Fruit fly (Drosophila melanogaster) whole organism, prepupa: ENCODE measurements around the gene CG31546.

Source experiments
- Blimp-1 ChIP-seq: fragments of 200-800 bp; sonication (Bioruptor generic); optimal IDR thresholded peaks from 3 replicates; lab custom pipeline; 2017; ENCODE audit warnings: missing biosample characterization, missing genetic modification characterization, mild to moderate bottlenecking, moderate library complexity, missing genetic modification reagents
- CG11294 ChIP-seq: fragments of 200-800 bp; sonication (Bioruptor generic); IDR thresholded peaks from 2 replicates; pipeline ENCODE4 v1.3.6; 2022; ENCODE audit warnings: missing biosample characterization, missing genetic modification characterization
- CG11762 ChIP-seq: fragments of 200-800 bp; sonication (Bioruptor generic); optimal IDR thresholded peaks from 3 replicates; lab custom pipeline; 2016; ENCODE audit warnings: missing biosample characterization, missing genetic modification characterization; ENCODE audit not compliant: insufficient read depth
- CG15336 ChIP-seq: fragments of 200-800 bp; sonication (Bioruptor generic); IDR thresholded peaks from 2 replicates; pipeline ENCODE4 v1.3.6; 2022; ENCODE audit warnings: missing biosample characterization, missing genetic modification characterization
- CG1621 ChIP-seq: fragments of 200-800 bp; sonication (Bioruptor generic); optimal IDR thresholded peaks from 3 replicates; lab custom pipeline; 2018; ENCODE audit warnings: missing biosample characterization, mild to moderate bottlenecking, missing genetic modification characterization
- CG16779 ChIP-seq: fragments of 200-800 bp; sonication (Bioruptor generic); optimal IDR thresholded peaks from 3 replicates; lab custom pipeline; 2017; ENCODE audit warnings: missing biosample characterization, mild to moderate bottlenecking, missing genetic modification characterization
- CG3032 ChIP-seq: fragments of 200-800 bp; optimal IDR thresholded peaks from 2 replicates; lab custom pipeline; 2019; ENCODE audit warnings: missing biosample characterization, mild to moderate bottlenecking, missing genetic modification characterization, moderate library complexity
- CG31627 ChIP-seq: fragments of 200-800 bp; sonication (Bioruptor generic); optimal IDR thresholded peaks from 3 replicates; lab custom pipeline; 2016; ENCODE audit warnings: missing biosample characterization, missing genetic modification characterization
- CG32006 ChIP-seq: fragments of 200-800 bp; sonication (Bioruptor generic); optimal IDR thresholded peaks from 3 replicates; lab custom pipeline; 2017; ENCODE audit warnings: missing biosample characterization, mild to moderate bottlenecking, missing genetic modification characterization
- CG3919 ChIP-seq: fragments of 200-800 bp; sonication (Bioruptor generic); optimal IDR thresholded peaks from 3 replicates; lab custom pipeline; 2016; ENCODE audit warnings: missing biosample characterization, missing genetic modification characterization
- CG4318 ChIP-seq: fragments of 200-800 bp; sonication (Bioruptor generic); optimal IDR thresholded peaks from 3 replicates; lab custom pipeline; 2017; ENCODE audit warnings: missing biosample characterization, mild to moderate bottlenecking, missing genetic modification characterization
- CG6163 ChIP-seq: fragments of 200-800 bp; sonication (Bioruptor generic); IDR thresholded peaks from 3 replicates; pipeline ENCODE4 v1.3.6; 2022; ENCODE audit warnings: missing biosample characterization, missing genetic modification characterization
- CG6792 ChIP-seq: fragments of 200-800 bp; sonication (Bioruptor generic); optimal IDR thresholded peaks from 3 replicates; lab custom pipeline; 2016; ENCODE audit warnings: missing biosample characterization, missing genetic modification characterization
- CG6808 ChIP-seq: fragments of 200-800 bp; sonication (Bioruptor generic); optimal IDR thresholded peaks from 3 replicates; lab custom pipeline; 2017; ENCODE audit warnings: missing biosample characterization, missing genetic modification characterization, mild to moderate bottlenecking, moderate library complexity, missing genetic modification reagents
- CG6854 ChIP-seq: fragments of 200-800 bp; sonication (Bioruptor generic); optimal IDR thresholded peaks from 2 replicates; lab custom pipeline; 2017; ENCODE audit warnings: missing biosample characterization, mild to moderate bottlenecking, missing genetic modification characterization
- CG8319 ChIP-seq: fragments of 200-800 bp; sonication (Bioruptor generic); optimal IDR thresholded peaks from 3 replicates; lab custom pipeline; 2016; ENCODE audit warnings: missing biosample characterization, missing genetic modification characterization
- CG8632 ChIP-seq: fragments of 200-800 bp; sonication (Bioruptor generic); optimal IDR thresholded peaks from 3 replicates; lab custom pipeline; 2016; ENCODE audit warnings: missing biosample characterization, missing genetic modification characterization
- CG9139 ChIP-seq: fragments of 200-800 bp; sonication (Bioruptor generic); optimal IDR thresholded peaks from 3 replicates; lab custom pipeline; 2017; ENCODE audit warnings: missing biosample characterization, mild to moderate bottlenecking, missing genetic modification characterization
- Eip75B ChIP-seq: fragments of 200-800 bp; sonication (Bioruptor generic); optimal IDR thresholded peaks from 3 replicates; lab custom pipeline; 2016; ENCODE audit warnings: missing biosample characterization, missing genetic modification characterization
- Eip78C ChIP-seq: fragments of 200-800 bp; sonication (Bioruptor generic); peaks from one replicate; lab custom pipeline; 2016; ENCODE audit warnings: missing biosample characterization, missing genetic modification characterization
- Ets96B ChIP-seq: fragments of 200-800 bp; optimal IDR thresholded peaks from 2 replicates; lab custom pipeline; 2019; ENCODE audit warnings: missing biosample characterization, mild to moderate bottlenecking, missing genetic modification characterization, moderate library complexity
- Hr38 ChIP-seq: sonication (Bioruptor generic); optimal IDR thresholded peaks from 2 replicates; lab custom pipeline; 2016; ENCODE audit warnings: missing biosample characterization, missing genetic modification characterization
- Hr39 ChIP-seq: fragments of 200-800 bp; sonication (Bioruptor generic); optimal IDR thresholded peaks from 2 replicates; lab custom pipeline; 2016; ENCODE audit warnings: missing biosample characterization, missing genetic modification characterization
- Hr4 ChIP-seq: fragments of 200-800 bp; sonication (Bioruptor generic); optimal IDR thresholded peaks from 3 replicates; lab custom pipeline; 2016; ENCODE audit warnings: missing biosample characterization, missing genetic modification characterization
- Lpt ChIP-seq: fragments of 200-800 bp; sonication (Bioruptor generic); optimal IDR thresholded peaks from 3 replicates; lab custom pipeline; 2016; ENCODE audit warnings: missing biosample characterization, missing genetic modification characterization
- Met ChIP-seq: fragments of 200-800 bp; sonication (Bioruptor generic); optimal IDR thresholded peaks from 3 replicates; lab custom pipeline; 2016; ENCODE audit warnings: missing biosample characterization, missing genetic modification characterization
- OdsH ChIP-seq: fragments of 200-800 bp; sonication (Bioruptor generic); optimal IDR thresholded peaks from 3 replicates; lab custom pipeline; 2016; ENCODE audit warnings: missing biosample characterization, missing genetic modification characterization
- achi ChIP-seq: fragments of 200-800 bp; sonication (Bioruptor generic); optimal IDR thresholded peaks from 3 replicates; lab custom pipeline; 2016; ENCODE audit warnings: missing biosample characterization, missing genetic modification characterization
- cyc ChIP-seq: fragments of 200-800 bp; sonication (Bioruptor generic); optimal IDR thresholded peaks from 3 replicates; lab custom pipeline; 2016; ENCODE audit warnings: missing biosample characterization, missing genetic modification characterization
- dsx ChIP-seq: fragments of 200-800 bp; optimal IDR thresholded peaks from 3 replicates; lab custom pipeline; 2019; ENCODE audit warnings: missing biosample characterization, mild to moderate bottlenecking, missing genetic modification characterization, moderate library complexity; ENCODE audit not compliant: poor library complexity, severe bottlenecking
- eg ChIP-seq: fragments of 200-800 bp; sonication (Bioruptor generic); IDR thresholded peaks from 3 replicates; pipeline ENCODE4 v1.3.6; 2022; ENCODE audit warnings: missing biosample characterization, missing genetic modification characterization
- esn ChIP-seq: fragments of 200-800 bp; sonication (Bioruptor generic); optimal IDR thresholded peaks from 2 replicates; lab custom pipeline; 2016; ENCODE audit warnings: missing biosample characterization, mild to moderate bottlenecking, missing genetic modification characterization, moderate library complexity
- fd59A ChIP-seq: fragments of 200-800 bp; sonication (Bioruptor generic); optimal IDR thresholded peaks from 2 replicates; lab custom pipeline; 2017; ENCODE audit warnings: missing biosample characterization, mild to moderate bottlenecking, missing genetic modification characterization, missing genetic modification reagents
- fd85E ChIP-seq: fragments of 200-800 bp; sonication (Bioruptor generic); optimal IDR thresholded peaks from 3 replicates; lab custom pipeline; 2016; ENCODE audit warnings: missing biosample characterization, missing genetic modification characterization
- fkh ChIP-seq: fragments of 200-800 bp; sonication (Bioruptor generic); optimal IDR thresholded peaks from 3 replicates; lab custom pipeline; 2017; ENCODE audit warnings: missing biosample characterization, mild to moderate bottlenecking, missing genetic modification characterization, moderate library complexity
- lz ChIP-seq: fragments of 200-800 bp; sonication (Bioruptor generic); optimal IDR thresholded peaks from 3 replicates; lab custom pipeline; 2016; ENCODE audit warnings: missing biosample characterization, missing genetic modification characterization
- spab ChIP-seq: fragments of 200-800 bp; sonication (Bioruptor generic); optimal IDR thresholded peaks from 2 replicates; lab custom pipeline; 2017; ENCODE audit warnings: missing biosample characterization, mild to moderate bottlenecking, missing genetic modification characterization, missing genetic modification reagents
- ss ChIP-seq, 2 experiments: fragments of 200-800 bp; sonication (Bioruptor generic); optimal IDR thresholded peaks; 2 replicates in 1 of 2; 3 replicates in 1 of 2; lab custom pipeline; 2017 to 2018; ENCODE audit warnings: mild to moderate bottlenecking in 2 of 2, missing biosample characterization in 2 of 2, missing genetic modification characterization in 2 of 2, moderate library complexity in 1 of 2
- svp ChIP-seq: fragments of 200-800 bp; sonication (Bioruptor generic); peaks from one replicate; lab custom pipeline; 2016; ENCODE audit warnings: missing biosample characterization, missing genetic modification characterization
- topi ChIP-seq: fragments of 200-800 bp; sonication (Bioruptor generic); optimal IDR thresholded peaks from 3 replicates; lab custom pipeline; 2016; ENCODE audit warnings: missing biosample characterization, missing genetic modification characterization
- vri ChIP-seq: fragments of 200-800 bp; sonication (Bioruptor generic); optimal IDR thresholded peaks from 3 replicates; lab custom pipeline; 2016; ENCODE audit warnings: missing biosample characterization, mild to moderate bottlenecking, missing genetic modification characterization

CG31546 gene

dm6 chr3R:5599521-5600360 is 35.7 kb downstream of the CG31546 start:
- TF ChIP-seq Eip78C (GFP tag; lab: Kevin White, UChicago) (peak; percentile 14), Lpt (GFP tag; lab: Kevin White, UChicago) (no peak), Blimp-1 (peak; percentile 18)

- TF ChIP-seq Eip75B = no peak
- no peak for TF ChIP-seq CG8632 (GFP tag; lab: Kevin White, UChicago)
- no peak for TF ChIP-seq OdsH (GFP tag; lab: Kevin White, UChicago)
- no peak for TF ChIP-seq Eip78C (GFP tag; lab: Kevin White, UChicago)
- no peak for TF ChIP-seq CG6854 (GFP tag; lab: Kevin White, UChicago)
- peak; percentile 97 for TF ChIP-seq dsx (GFP tag; lab: Kevin White, UChicago)
- TF ChIP-seq spab (GFP tag; lab: Kevin White, UChicago) = no peak
- no peak for TF ChIP-seq CG31627 (GFP tag; lab: Kevin White, UChicago)
- TF ChIP-seq lz (GFP tag; lab: Kevin White, UChicago) = no peak
- TF ChIP-seq Met = no peak
- no peak for TF ChIP-seq CG11294 (GFP tag; lab: Robert Waterston, UW)
- TF ChIP-seq eg = 0 out of 3 replicates have a peak, but pooled peaks have one; percentile 22
Measured at dm6 chr3R:5594878-5595277, 40.5 kb downstream of the CG31546 start.

- TF ChIP-seq CG1621 (tag; lab: Kevin White, UChicago) = no peak
- no peak for TF ChIP-seq Blimp-1
- TF ChIP-seq fd85E = no peak
- no peak for TF ChIP-seq CG11762
- peak; percentile 93 for TF ChIP-seq svp
- TF ChIP-seq Hr38 (GFP tag; lab: Kevin White, UChicago) = no peak
- TF ChIP-seq CG8632 (GFP tag; lab: Kevin White, UChicago) = no peak
- no peak for TF ChIP-seq achi (GFP tag; lab: Kevin White, UChicago)
- no peak for TF ChIP-seq CG6792 (GFP tag; lab: Kevin White, UChicago)
- TF ChIP-seq CG16779 (tag; lab: Kevin White, UChicago) = no peak
- peak; percentile 52 for TF ChIP-seq Eip78C (GFP tag; lab: Kevin White, UChicago)
- no peak for TF ChIP-seq Hr4 (GFP tag; lab: Kevin White, UChicago)
- TF ChIP-seq CG4318 = no peak
- TF ChIP-seq dsx (GFP tag; lab: Kevin White, UChicago) = no peak
- no peak for TF ChIP-seq CG6163 (GFP tag; lab: Robert Waterston, UW)
- no peak for TF ChIP-seq CG32006 (GFP tag; lab: Kevin White, UChicago)
- TF ChIP-seq topi (GFP tag; lab: Kevin White, UChicago) = no peak
- no peak for TF ChIP-seq CG6854 (GFP tag; lab: Kevin White, UChicago)
- peak; percentile 53 for TF ChIP-seq fkh (GFP tag; lab: Kevin White, UChicago)
- no peak for TF ChIP-seq fd59A (GFP tag; lab: Kevin White, UChicago)
- no peak for TF ChIP-seq CG15336 (GFP tag; lab: Robert Waterston, UW)
- no peak for TF ChIP-seq CG8319 (GFP tag; lab: Kevin White, UChicago)
- no peak for TF ChIP-seq Lpt (GFP tag; lab: Kevin White, UChicago)
- no peak for TF ChIP-seq CG6808 (GFP tag; lab: Kevin White, UChicago)
Measured at dm6 chr3R:5592009-5592572, 43.3 kb downstream of the CG31546 start.

- TF ChIP-seq achi (GFP tag; lab: Kevin White, UChicago) = peak; percentile 95
- no peak for TF ChIP-seq ss (GFP tag; optimal IDR thresholded peaks at IDR 0.05; lab: Kevin White, UChicago)
- no peak for TF ChIP-seq CG3919
- peak; percentile 38 for TF ChIP-seq dsx (GFP tag; lab: Kevin White, UChicago)
- TF ChIP-seq Hr4 (GFP tag; lab: Kevin White, UChicago) = no peak
- TF ChIP-seq CG8632 (GFP tag; lab: Kevin White, UChicago) = no peak
- TF ChIP-seq CG11294 (GFP tag; lab: Robert Waterston, UW) = no peak
- peak; percentile 10 for TF ChIP-seq CG6854 (GFP tag; lab: Kevin White, UChicago)
- peak; percentile 37 for TF ChIP-seq cyc (GFP tag; lab: Kevin White, UChicago)
- TF ChIP-seq CG31627 (GFP tag; lab: Kevin White, UChicago) = peak; percentile 49
- TF ChIP-seq fkh (GFP tag; lab: Kevin White, UChicago) = peak; percentile 92
- peak; percentile 7 for TF ChIP-seq Ets96B (tag; lab: Kevin White, UChicago)
- no peak for TF ChIP-seq Hr39
- peak; percentile 26 for TF ChIP-seq lz (GFP tag; lab: Kevin White, UChicago)
- peak; percentile 61 for TF ChIP-seq Eip78C (GFP tag; lab: Kevin White, UChicago)
- peak; percentile 11 for TF ChIP-seq esn
- TF ChIP-seq CG3032 = peak; percentile 58
- no peak for TF ChIP-seq CG9139 (GFP tag; lab: Kevin White, UChicago)
- TF ChIP-seq Lpt (GFP tag; lab: Kevin White, UChicago) = no peak
- TF ChIP-seq CG1621 (tag; lab: Kevin White, UChicago) = peak; percentile 9
- TF ChIP-seq vri (GFP tag; lab: Kevin White, UChicago) = no peak
- peak; percentile 20 for TF ChIP-seq topi (GFP tag; lab: Kevin White, UChicago)
Measured at dm6 chr3R:5591398-5591853, 44.0 kb downstream of the CG31546 start, which contains the start of the genes noi and Vha26. noi (minus strand) TSS chr3R:5591459. Vha26 (plus strand) TSS chr3R:5591763.
